Worm (Caenorhabditis elegans) whole organism, midembryonic: ENCODE measurements around the gene srz-95.

Experiments
- T22C8.4 ChIP-seq: fragments of 200-800 bp; sonication (Bioruptor generic); IDR thresholded peaks from 2 replicates; pipeline ENCODE4 v1.3.6; 2022; ENCODE audit warnings: missing genetic modification characterization, missing compliant biosample characterization
- cog-1 ChIP-seq: sonication (generic microtip); optimal IDR thresholded peaks from 2 replicates; lab custom pipeline; 2016; ENCODE audit warnings: missing genetic modification characterization, missing compliant biosample characterization
- flt-1 ChIP-seq: fragments of 200-800 bp; sonication (Bioruptor generic); IDR thresholded peaks from 2 replicates; pipeline ENCODE4 v1.3.6; 2022; ENCODE audit warnings: missing genetic modification characterization, missing compliant biosample characterization
- ref-1 ChIP-seq: fragments of 200-800 bp; sonication (Bioruptor generic); conservative IDR thresholded peaks from 2 replicates; pipeline ENCODE4 v1.3.6; 2022; ENCODE audit warnings: missing genetic modification reagents, missing genetic modification characterization, missing compliant biosample characterization

DNA sequence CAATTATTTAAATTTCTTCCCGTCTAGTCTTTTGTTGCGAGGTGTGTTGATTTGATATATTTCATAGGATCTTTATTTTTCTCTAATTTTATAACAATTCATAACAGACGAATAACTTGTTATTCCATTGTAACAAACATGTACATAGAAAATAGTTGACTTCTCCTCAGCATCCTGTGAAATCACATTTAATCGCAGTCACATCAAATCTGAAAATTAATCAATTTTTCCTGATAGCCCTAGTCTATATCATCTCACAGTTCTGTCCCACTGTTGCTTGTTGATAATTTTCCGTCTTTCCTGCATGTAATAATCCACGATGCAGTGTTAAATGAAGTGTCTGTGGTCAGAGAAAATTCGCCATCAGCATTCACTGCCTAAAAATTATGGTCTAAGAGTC lies 4.1 kb upstream of the srz-95 start:
- TF ChIP-seq cog-1 = no peak
- no peak for TF ChIP-seq ref-1 (GFP tag; lab: Robert Waterston, UW)
- TF ChIP-seq T22C8.4 = no peak
- no peak for TF ChIP-seq flt-1 (GFP tag; lab: Robert Waterston, UW)
